Fruit fly (Drosophila melanogaster) whole organism, wandering third instar larva: ENCODE results near the gene CG15864.
A peak's percentile ranks its signal among the peaks of the same experiment; 100 is the strongest.

ENCODE experiments used
- CrebA ChIP-seq: fragments of 200-800 bp; sonication (Bioruptor generic); optimal IDR thresholded peaks from 2 replicates; lab custom pipeline; 2016; ENCODE audit warnings: missing biosample characterization, mild to moderate bottlenecking, missing genetic modification characterization, borderline replicate concordance
- Dfd ChIP-seq: fragments of >200 bp; optimal IDR thresholded peaks from 2 replicates; lab custom pipeline; 2017; ENCODE audit warnings: missing biosample characterization, missing genetic modification characterization
- Dif ChIP-seq: fragments of 200-275, 200-300 bp; sonication (Bioruptor generic); optimal IDR thresholded peaks from 2 replicates; lab custom pipeline; 2018; ENCODE audit warnings: missing biosample characterization, missing genetic modification characterization; ENCODE audit not compliant: partially characterized antibody
- GATAd ChIP-seq: sonication (Bioruptor generic); optimal IDR thresholded peaks from 2 replicates; lab custom pipeline; 2016; ENCODE audit warnings: missing biosample characterization, missing genetic modification characterization
- HLH106 ChIP-seq: fragments of 200-800 bp; optimal IDR thresholded peaks from 3 replicates; lab custom pipeline; 2019; ENCODE audit warnings: missing biosample characterization, mild to moderate bottlenecking, missing genetic modification characterization, moderate library complexity
- Hr78 ChIP-seq: fragments of >200 bp; optimal IDR thresholded peaks from 2 replicates; lab custom pipeline; 2017; ENCODE audit warnings: missing biosample characterization, missing genetic modification characterization
- Hr83 ChIP-seq: fragments of 200-300 bp; sonication (Bioruptor generic); optimal IDR thresholded peaks from 2 replicates; lab custom pipeline; 2016; ENCODE audit warnings: missing biosample characterization, mild to moderate bottlenecking, missing genetic modification characterization, moderate library complexity; ENCODE audit not compliant: poor library complexity, severe bottlenecking
- Mio ChIP-seq: sonication (Bioruptor generic); optimal IDR thresholded peaks from 2 replicates; lab custom pipeline; 2016; ENCODE audit warnings: missing biosample characterization, missing genetic modification characterization
- OdsH ChIP-seq: fragments of 200-800 bp; sonication (Bioruptor generic); optimal IDR thresholded peaks from 2 replicates; lab custom pipeline; 2016; ENCODE audit warnings: missing biosample characterization, mild to moderate bottlenecking, missing genetic modification characterization
- Rel ChIP-seq, 2 experiments: fragments of 200-800 bp; sonication (Bioruptor generic) in 1 of 2; optimal IDR thresholded peaks; 2 replicates in 1 of 2; 3 replicates in 1 of 2; lab custom pipeline; 2016 to 2019; ENCODE audit warnings: mild to moderate bottlenecking in 2 of 2, missing biosample characterization in 2 of 2, missing genetic modification characterization in 2 of 2, moderate library complexity in 1 of 2
- Sp1 ChIP-seq: fragments of 200-800 bp; sonication (Bioruptor generic); optimal IDR thresholded peaks from 3 replicates; lab custom pipeline; 2019; ENCODE audit warnings: missing biosample characterization, mild to moderate bottlenecking, missing genetic modification characterization, moderate library complexity
- Vsx2 ChIP-seq: fragments of 200-300, 225-300 bp; sonication (Bioruptor generic); optimal IDR thresholded peaks from 2 replicates; lab custom pipeline; 2018; ENCODE audit warnings: missing biosample characterization, missing genetic modification characterization; ENCODE audit not compliant: partially characterized antibody
- br ChIP-seq: fragments of 200-800 bp; sonication (Bioruptor generic); optimal IDR thresholded peaks from 2 replicates; lab custom pipeline; 2016; ENCODE audit warnings: missing biosample characterization, missing genetic modification characterization
- brk ChIP-seq: fragments of 200-800 bp; sonication (Bioruptor generic); optimal IDR thresholded peaks from 2 replicates; lab custom pipeline; 2016; ENCODE audit warnings: missing biosample characterization, mild to moderate bottlenecking, missing genetic modification characterization
- dl ChIP-seq, 2 experiments: fragments of 175-275, 200-275 bp in 1 of 2; fragments of 200-275 bp in 1 of 2; sonication (Bioruptor generic); optimal IDR thresholded peaks; lab custom pipeline; 2018; ENCODE audit warnings: mild to moderate bottlenecking in 2 of 2, missing biosample characterization in 2 of 2, missing genetic modification characterization in 2 of 2, moderate library complexity in 2 of 2; ENCODE audit not compliant: partially characterized antibody in 2 of 2, insufficient read depth in 1 of 2
- ey ChIP-seq: fragments of 200-800 bp; sonication (Bioruptor generic); optimal IDR thresholded peaks from 2 replicates; lab custom pipeline; 2016; ENCODE audit warnings: missing biosample characterization, missing genetic modification characterization
- foxo ChIP-seq, 2 experiments: fragments of 200-800 bp; sonication (Bioruptor generic); optimal IDR thresholded peaks; 2 replicates in 1 of 2; 3 replicates in 1 of 2; lab custom pipeline; 2016 to 2017; ENCODE audit warnings: missing biosample characterization in 2 of 2, missing genetic modification characterization in 2 of 2
- fru ChIP-seq: fragments of 200-800 bp; sonication (Bioruptor generic); optimal IDR thresholded peaks from 3 replicates; lab custom pipeline; 2016; ENCODE audit warnings: missing biosample characterization, mild to moderate bottlenecking, missing genetic modification characterization
- h ChIP-seq: fragments of 200-800 bp; sonication (Bioruptor generic); optimal IDR thresholded peaks from 3 replicates; lab custom pipeline; 2016; ENCODE audit warnings: missing biosample characterization, mild to moderate bottlenecking, missing genetic modification characterization
- lola ChIP-seq: fragments of >200 bp; optimal IDR thresholded peaks from 2 replicates; lab custom pipeline; 2017; ENCODE audit warnings: missing biosample characterization, missing genetic modification characterization
- pan ChIP-seq: fragments of >200 bp; optimal IDR thresholded peaks from 2 replicates; lab custom pipeline; 2017
- psq ChIP-seq: fragments of 200-800 bp; sonication (Bioruptor generic); optimal IDR thresholded peaks from 3 replicates; lab custom pipeline; 2017; ENCODE audit warnings: missing biosample characterization, mild to moderate bottlenecking, missing genetic modification characterization, moderate library complexity
- rgr ChIP-seq: fragments of 200-800 bp; sonication (Bioruptor generic); optimal IDR thresholded peaks from 3 replicates; lab custom pipeline; 2016; ENCODE audit warnings: missing biosample characterization, mild to moderate bottlenecking, missing genetic modification characterization
- sage ChIP-seq: fragments of 200-800 bp; sonication (Bioruptor generic); optimal IDR thresholded peaks from 2 replicates; lab custom pipeline; 2016; ENCODE audit warnings: missing biosample characterization, mild to moderate bottlenecking, missing genetic modification characterization
- sv ChIP-seq: fragments of 200-800 bp; sonication (Bioruptor generic); optimal IDR thresholded peaks from 3 replicates; lab custom pipeline; 2016; ENCODE audit warnings: missing biosample characterization, missing genetic modification characterization
- tai ChIP-seq: sonication (Bioruptor generic); optimal IDR thresholded peaks from 2 replicates; lab custom pipeline; 2016; ENCODE audit warnings: missing biosample characterization, missing genetic modification characterization
- woc ChIP-seq: sonication (Bioruptor generic); optimal IDR thresholded peaks from 2 replicates; lab custom pipeline; 2016; ENCODE audit warnings: missing biosample characterization, mild to moderate bottlenecking, missing genetic modification characterization

The CG15864 gene

dm6 chr3R:8277494-8278293 lies 29.5 kb downstream of the CG15864 start, which contains the start of gene ato:
TSS of gene ato (plus strand) at chr3R:8278052.
- TF ChIP-seq tai (GFP tag; lab: Kevin White, UChicago), result no peak
- TF ChIP-seq Vsx2 (GFP tag; lab: Kevin White, UChicago), result peak; percentile 60

- TF ChIP-seq Dif (GFP tag; lab: Kevin White, UChicago) (peak; percentile 20), HLH106 (tag; lab: Kevin White, UChicago) (peak; percentile 43), Sp1 (GFP tag; lab: Kevin White, UChicago) (peak; percentile 19), foxo (GFP tag; optimal IDR thresholded peaks at IDR 0.05; lab: Kevin White, UChicago) (peak in 1 of 2 experiments; percentile 22), ey (GFP tag; lab: Kevin White, UChicago) (no peak), rgr (no peak), CrebA (GFP tag; lab: Kevin White, UChicago) (no peak), Rel (GFP tag; optimal IDR thresholded peaks at IDR 0.05; lab: Kevin White, UChicago) (no peak), Rel (tag; optimal IDR thresholded peaks at IDR 0.05; lab: Kevin White, UChicago) (peak; percentile 38), brk (GFP tag; lab: Kevin White, UChicago) (no peak)
Measured at dm6 chr3R:8279970-8280369, 31.7 kb downstream of the CG15864 start.

DNA sequence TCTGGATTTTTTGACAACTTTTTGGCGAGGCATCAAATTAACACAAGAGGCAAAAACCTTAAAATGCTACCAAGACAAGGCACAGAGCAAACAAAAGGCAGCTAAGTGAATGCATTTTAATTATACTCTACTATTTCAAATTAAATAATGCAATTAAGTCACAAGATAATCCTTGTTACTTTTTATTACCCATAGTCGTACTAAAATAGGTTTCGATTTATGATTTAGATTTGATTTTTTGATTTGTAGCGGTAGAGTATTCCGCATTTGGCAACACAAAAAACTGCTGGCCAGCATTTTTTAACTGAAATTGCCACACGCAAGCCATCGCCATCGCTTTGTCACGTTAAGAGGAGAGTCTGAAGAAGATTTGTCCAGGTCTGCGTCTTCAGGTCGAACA lies 34.5 kb downstream of the CG15864 start:
- TF ChIP-seq Rel (GFP tag; optimal IDR thresholded peaks at IDR 0.05; lab: Kevin White, UChicago), result no peak
- TF ChIP-seq Rel (tag; optimal IDR thresholded peaks at IDR 0.05; lab: Kevin White, UChicago), result no peak
- peak; percentile 51 for TF ChIP-seq HLH106 (tag; lab: Kevin White, UChicago)
- TF ChIP-seq Hr78, result no peak
- TF ChIP-seq h (GFP tag; lab: Kevin White, UChicago), result peak; percentile 51
- peak; percentile 44 for TF ChIP-seq woc (GFP tag; lab: Kevin White, UChicago)
- TF ChIP-seq OdsH (GFP tag; lab: Kevin White, UChicago), result peak; percentile 27
- peak in 1 of 2 experiments; percentile 38 for TF ChIP-seq foxo (GFP tag; optimal IDR thresholded peaks at IDR 0.05; lab: Kevin White, UChicago)
- TF ChIP-seq Sp1 (GFP tag; lab: Kevin White, UChicago), result peak; percentile 44
- peak; percentile 39 for TF ChIP-seq fru (GFP tag; lab: Kevin White, UChicago)
- TF ChIP-seq sage (GFP tag; lab: Kevin White, UChicago), result no peak
- TF ChIP-seq br (GFP tag; lab: Kevin White, UChicago), result peak; percentile 24
- no peak for TF ChIP-seq Dfd (GFP tag; lab: Kevin White, UChicago)
- peak; percentile 4 for TF ChIP-seq psq (GFP tag; lab: Kevin White, UChicago)
- TF ChIP-seq rgr, result peak; percentile 46
- peak; percentile 48 for TF ChIP-seq ey (GFP tag; lab: Kevin White, UChicago)
- no peak for TF ChIP-seq Mio (GFP tag; lab: Kevin White, UChicago)

DNA sequence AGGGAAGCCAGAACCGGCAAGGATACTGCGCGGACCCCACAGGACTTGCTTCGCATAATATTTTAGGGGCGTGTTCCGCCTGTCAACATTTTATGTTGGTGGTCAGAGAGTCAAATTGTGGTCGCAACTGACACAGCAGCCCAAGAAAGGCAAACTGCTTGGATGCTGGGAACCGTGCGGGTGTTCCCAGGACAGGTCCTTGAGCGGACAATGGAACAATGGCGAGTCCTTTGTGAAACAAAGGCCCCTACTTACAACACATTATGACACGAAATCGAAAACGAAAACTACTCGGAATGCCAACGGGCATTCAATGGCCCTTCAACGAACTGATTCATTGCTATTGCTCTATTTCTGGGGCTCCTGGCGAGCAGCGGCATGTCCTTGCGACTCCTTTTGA lies 36.0 kb downstream of the CG15864 start:
- TF ChIP-seq dl (GFP tag; optimal IDR thresholded peaks at IDR 0.05; lab: Kevin White, UChicago; ENCODE audit: insufficient read depth in 1 of 2, partially characterized antibody in 2 of 2), result no peak
- no peak for TF ChIP-seq sv (GFP tag; lab: Kevin White, UChicago)
- TF ChIP-seq Hr83 (GFP tag; lab: Kevin White, UChicago), result no peak
- no peak for TF ChIP-seq Sp1 (GFP tag; lab: Kevin White, UChicago)
- no peak for TF ChIP-seq lola
- no peak for TF ChIP-seq CrebA (GFP tag; lab: Kevin White, UChicago)
- TF ChIP-seq foxo (GFP tag; optimal IDR thresholded peaks at IDR 0.05; lab: Kevin White, UChicago), result no peak
- no peak for TF ChIP-seq rgr
- TF ChIP-seq GATAd (GFP tag; lab: Kevin White, UChicago), result no peak
- TF ChIP-seq pan (lab: Kevin White, UChicago), result no peak
- no peak for TF ChIP-seq Vsx2 (GFP tag; lab: Kevin White, UChicago)
- TF ChIP-seq br (GFP tag; lab: Kevin White, UChicago), result no peak
